Fruit fly (Drosophila melanogaster) S2 (cell line): ENCODE results near the gene nonA.

Experiments
- CG8478 ChIP-seq: fragments of >200 bp; optimal IDR thresholded peaks from 2 replicates; lab custom pipeline; 2018
- CTCF ChIP-seq, 2 experiments: fragments of >200 bp; optimal IDR thresholded peaks; 2 replicates each; lab custom pipeline; 2018

dm6 chrX:16373541-16373940 lies 12.2 kb downstream of the nonA start:
- TF ChIP-seq CG8478 (lab: Kevin White, UChicago) (no peak), CTCF (optimal IDR thresholded peaks at IDR 0.05; lab: Kevin White, UChicago) (no peak)
